Worm (Caenorhabditis elegans) whole organism, midembryonic: ENCODE data around the gene C12D8.21.

ENCODE experiments used
- T22C8.4 ChIP-seq: fragments of 200-800 bp; sonication (Bioruptor generic); IDR thresholded peaks from 2 replicates; pipeline ENCODE4 v1.3.6; 2022; ENCODE audit warnings: missing genetic modification characterization, missing compliant biosample characterization
- cog-1 ChIP-seq: sonication (generic microtip); optimal IDR thresholded peaks from 2 replicates; lab custom pipeline; 2016; ENCODE audit warnings: missing genetic modification characterization, missing compliant biosample characterization
- flt-1 ChIP-seq: fragments of 200-800 bp; sonication (Bioruptor generic); IDR thresholded peaks from 2 replicates; pipeline ENCODE4 v1.3.6; 2022; ENCODE audit warnings: missing genetic modification characterization, missing compliant biosample characterization
- klf-2 ChIP-seq: fragments of 200-800 bp; sonication (Bioruptor generic); conservative IDR thresholded peaks from 2 replicates; pipeline ENCODE4 v1.3.6; 2022; ENCODE audit warnings: missing genetic modification reagents, missing genetic modification characterization, missing compliant biosample characterization
- med-1 ChIP-seq: sonication (generic microtip); optimal IDR thresholded peaks from 2 replicates; lab custom pipeline; 2017; ENCODE audit warnings: missing genetic modification characterization, mild to moderate bottlenecking, missing compliant biosample characterization, antibody characterized with exemption, missing genetic modification reagents; ENCODE audit not compliant: insufficient read depth
- ref-1 ChIP-seq: fragments of 200-800 bp; sonication (Bioruptor generic); conservative IDR thresholded peaks from 2 replicates; pipeline ENCODE4 v1.3.6; 2022; ENCODE audit warnings: missing genetic modification reagents, missing genetic modification characterization, missing compliant biosample characterization
- tab-1 ChIP-seq: fragments of 200-800 bp; sonication (Bioruptor generic); IDR thresholded peaks from 2 replicates; pipeline ENCODE4 v1.3.6; 2022; ENCODE audit warnings: missing genetic modification characterization, missing compliant biosample characterization
- ztf-29 ChIP-seq: fragments of 200-800 bp; sonication (Bioruptor generic); IDR thresholded peaks from 2 replicates; pipeline ENCODE4 v1.3.6; 2022; ENCODE audit warnings: missing genetic modification reagents, missing genetic modification characterization, missing compliant biosample characterization

- TF ChIP-seq tab-1 (GFP tag; lab: Robert Waterston, UW) (no peak), ref-1 (GFP tag; lab: Robert Waterston, UW) (no peak), klf-2 (GFP tag; lab: Robert Waterston, UW) (no peak), T22C8.4 (GFP tag; lab: Robert Waterston, UW) (no peak), med-1 (GFP tag; lab: Kevin White, UChicago) (no peak), ztf-29 (no peak), flt-1 (GFP tag; lab: Robert Waterston, UW) (no peak), cog-1 (tag; lab: Kevin White, UChicago) (no peak)
These were observed 42.5 kb upstream of the C12D8.21 start, which contains the start of gene lys-3 for ce11 chrV:10283444-10283843.
